Fruit fly (Drosophila melanogaster) whole organism, embryonic: ENCODE results near the gene Chd64.
A peak's percentile ranks its signal among the peaks of the same experiment; 100 is the strongest.

ENCODE experiments used
- Antp ChIP-seq: fragments of 200-800 bp; sonication (Bioruptor generic); optimal IDR thresholded peaks from 3 replicates; lab custom pipeline; 2016; ENCODE audit warnings: missing biosample characterization, missing genetic modification characterization
- Asciz ChIP-seq: fragments of 200-800 bp; sonication (Bioruptor generic); optimal IDR thresholded peaks from 2 replicates; lab custom pipeline; 2017; ENCODE audit warnings: missing biosample characterization, mild to moderate bottlenecking, missing genetic modification characterization, missing genetic modification reagents
- CG10431 ChIP-seq: fragments of 200-800 bp; sonication (Bioruptor generic); optimal IDR thresholded peaks from 3 replicates; lab custom pipeline; 2018; ENCODE audit warnings: missing biosample characterization, mild to moderate bottlenecking, missing genetic modification characterization
- CG10462 ChIP-seq: fragments of 200-800 bp; sonication (Bioruptor generic); optimal IDR thresholded peaks from 2 replicates; lab custom pipeline; 2016; ENCODE audit warnings: missing biosample characterization, missing genetic modification characterization
- CG11398 ChIP-seq: fragments of 200-800 bp; sonication (Bioruptor generic); optimal IDR thresholded peaks from 2 replicates; lab custom pipeline; 2016; ENCODE audit warnings: missing biosample characterization, missing genetic modification characterization
- CG11560 ChIP-seq: fragments of 200-800 bp; sonication (Bioruptor generic); IDR thresholded peaks from 3 replicates; pipeline ENCODE4 v1.3.6; 2022; ENCODE audit warnings: missing biosample characterization, missing genetic modification characterization
- CG11723 ChIP-seq: fragments of 200-800 bp; sonication (Bioruptor generic); optimal IDR thresholded peaks from 2 replicates; lab custom pipeline; 2017; ENCODE audit warnings: missing biosample characterization, mild to moderate bottlenecking, missing genetic modification characterization
- CG12659 ChIP-seq: fragments of 200-800 bp; sonication (Bioruptor generic); optimal IDR thresholded peaks from 3 replicates; lab custom pipeline; 2017; ENCODE audit warnings: mild to moderate bottlenecking, missing biosample characterization, missing genetic modification reagents, missing genetic modification characterization
- CG13123 ChIP-seq: fragments of 200-800 bp; sonication (Bioruptor generic); optimal IDR thresholded peaks from 2 replicates; lab custom pipeline; 2016; ENCODE audit warnings: missing biosample characterization, missing genetic modification characterization
- CG13624 ChIP-seq: fragments of 200-800 bp; sonication (Bioruptor generic); optimal IDR thresholded peaks from 2 replicates; lab custom pipeline; 2016; ENCODE audit warnings: missing biosample characterization, missing genetic modification characterization
- CG13894 ChIP-seq: fragments of 200-800 bp; sonication (Bioruptor generic); optimal IDR thresholded peaks from 3 replicates; lab custom pipeline; 2018; ENCODE audit warnings: missing biosample characterization, mild to moderate bottlenecking, missing genetic modification characterization, moderate library complexity
- CG14050 ChIP-seq: fragments of 200-800 bp; sonication (Bioruptor generic); IDR thresholded peaks from 3 replicates; pipeline ENCODE4 v1.3.6; 2022; ENCODE audit warnings: missing biosample characterization, missing genetic modification characterization
- CG17612 ChIP-seq: fragments of 200-800 bp; sonication (Bioruptor generic); IDR thresholded peaks from 2 replicates; pipeline ENCODE4 v1.3.6; 2022; ENCODE audit warnings: missing biosample characterization, missing genetic modification characterization
- CG2678 ChIP-seq: fragments of 200-800 bp; sonication (Bioruptor generic); optimal IDR thresholded peaks from 3 replicates; lab custom pipeline; 2019; ENCODE audit warnings: missing biosample characterization, mild to moderate bottlenecking, missing genetic modification characterization, moderate library complexity
- CG3838 ChIP-seq: fragments of 200-800 bp; sonication (Bioruptor generic); optimal IDR thresholded peaks from 3 replicates; lab custom pipeline; 2016; ENCODE audit warnings: missing biosample characterization, missing genetic modification characterization
- CG3847 ChIP-seq: fragments of 200-800 bp; sonication (Bioruptor generic); IDR thresholded peaks from 2 replicates; pipeline ENCODE4 v1.3.6; 2022; ENCODE audit warnings: missing biosample characterization, missing genetic modification characterization
- CG4854 ChIP-seq: fragments of 200-800 bp; sonication (Bioruptor generic); optimal IDR thresholded peaks from 2 replicates; lab custom pipeline; 2016; ENCODE audit warnings: missing biosample characterization, missing genetic modification characterization, inconsistent platforms
- CG6175 ChIP-seq: fragments of 200-800 bp; sonication (Bioruptor generic); IDR thresholded peaks from 3 replicates; pipeline ENCODE4 v1.3.6; 2022; ENCODE audit warnings: missing biosample characterization, missing genetic modification characterization
- CG6791 ChIP-seq: fragments of 200-800 bp; sonication (Bioruptor generic); IDR thresholded peaks from 3 replicates; pipeline ENCODE4 v1.3.6; 2022; ENCODE audit warnings: missing biosample characterization, missing genetic modification characterization; ENCODE audit not compliant: partially characterized antibody
- CG7372 ChIP-seq: fragments of 200-800 bp; sonication (Bioruptor generic); IDR thresholded peaks from 2 replicates; pipeline ENCODE4 v1.3.6; 2022; ENCODE audit warnings: missing biosample characterization, missing genetic modification characterization
- CG9797 ChIP-seq: fragments of 200-800 bp; sonication (Bioruptor generic); optimal IDR thresholded peaks from 3 replicates; lab custom pipeline; 2018; ENCODE audit warnings: missing biosample characterization, mild to moderate bottlenecking, missing genetic modification characterization
- Doc3 ChIP-seq: fragments of 200-800 bp; sonication (Bioruptor generic); IDR thresholded peaks from 3 replicates; pipeline ENCODE4 v1.3.6; 2022; ENCODE audit warnings: missing biosample characterization, missing genetic modification characterization; ENCODE audit not compliant: partially characterized antibody
- ERR ChIP-seq: fragments of 200-800 bp; sonication (Bioruptor generic); optimal IDR thresholded peaks from 2 replicates; lab custom pipeline; 2016; ENCODE audit warnings: missing biosample characterization, missing genetic modification characterization
- Elba2 ChIP-seq: fragments of 200-800 bp; sonication (Bioruptor generic); optimal IDR thresholded peaks from 3 replicates; lab custom pipeline; 2016; ENCODE audit warnings: missing biosample characterization, missing genetic modification characterization
- Hr51 ChIP-seq, 2 experiments: fragments of 200-800 bp; sonication (Bioruptor generic); optimal IDR thresholded peaks; 2 replicates in 1 of 2; 3 replicates in 1 of 2; lab custom pipeline; 2016 to 2018; ENCODE audit warnings: missing biosample characterization in 2 of 2, missing genetic modification characterization in 2 of 2, mild to moderate bottlenecking in 1 of 2, moderate library complexity in 1 of 2
- Jarid2 ChIP-seq: fragments of 200-800 bp; sonication (Bioruptor generic); optimal IDR thresholded peaks from 3 replicates; lab custom pipeline; 2017; ENCODE audit warnings: mild to moderate bottlenecking, missing biosample characterization, missing genetic modification reagents, missing genetic modification characterization
- Mad ChIP-seq: fragments of 200-800 bp; sonication (Bioruptor generic); optimal IDR thresholded peaks from 2 replicates; lab custom pipeline; 2016; ENCODE audit warnings: missing biosample characterization, missing genetic modification characterization
- Max ChIP-seq: fragments of 200-800 bp; sonication (Bioruptor generic); optimal IDR thresholded peaks from 2 replicates; lab custom pipeline; 2016; ENCODE audit warnings: missing biosample characterization, mild to moderate bottlenecking, missing genetic modification characterization
- Rx ChIP-seq: fragments of 200-800 bp; sonication (Bioruptor generic); IDR thresholded peaks from 2 replicates; pipeline ENCODE4 v1.3.6; 2022; ENCODE audit warnings: missing biosample characterization, missing genetic modification characterization
- Taf1 ChIP-seq: fragments of 200-800 bp; sonication (Bioruptor generic); IDR thresholded peaks from 2 replicates; pipeline ENCODE4 v1.3.6; 2022; ENCODE audit warnings: missing biosample characterization, missing genetic modification characterization
- ato ChIP-seq: fragments of 200-800 bp; sonication (Bioruptor generic); IDR thresholded peaks from 2 replicates; pipeline ENCODE4 v1.3.6; 2022; ENCODE audit warnings: missing biosample characterization, missing genetic modification characterization; ENCODE audit not compliant: partially characterized antibody
- crc ChIP-seq: fragments of 200-800 bp; sonication (Bioruptor generic); optimal IDR thresholded peaks from 2 replicates; lab custom pipeline; 2016; ENCODE audit warnings: missing biosample characterization, missing genetic modification characterization
- ewg ChIP-seq: fragments of 200-800 bp; sonication (Bioruptor generic); optimal IDR thresholded peaks from 3 replicates; lab custom pipeline; 2017; ENCODE audit warnings: mild to moderate bottlenecking, missing biosample characterization, missing genetic modification reagents, missing genetic modification characterization
- exex ChIP-seq: fragments of 200-800 bp; sonication (Bioruptor generic); optimal IDR thresholded peaks from 4 replicates; lab custom pipeline; 2018; ENCODE audit warnings: missing biosample characterization, mild to moderate bottlenecking, missing genetic modification characterization, moderate library complexity
- fd96Cb ChIP-seq: fragments of 200-800 bp; sonication (Bioruptor generic); optimal IDR thresholded peaks from 2 replicates; lab custom pipeline; 2018; ENCODE audit warnings: missing biosample characterization, mild to moderate bottlenecking, missing genetic modification characterization, moderate library complexity
- hb ChIP-seq: fragments of 200-800 bp; sonication (Bioruptor generic); IDR thresholded peaks from 3 replicates; pipeline ENCODE4 v1.3.6; 2022; ENCODE audit warnings: missing biosample characterization, missing genetic modification characterization; ENCODE audit not compliant: partially characterized antibody
- ind ChIP-seq: fragments of 200-800 bp; sonication (Bioruptor generic); optimal IDR thresholded peaks from 3 replicates; lab custom pipeline; 2016; ENCODE audit warnings: missing biosample characterization, missing genetic modification characterization
- lab ChIP-seq: fragments of 200-800 bp; sonication (Bioruptor generic); optimal IDR thresholded peaks from 3 replicates; lab custom pipeline; 2017; ENCODE audit warnings: missing biosample characterization, missing genetic modification characterization, mild to moderate bottlenecking, moderate library complexity, missing genetic modification reagents
- luna ChIP-seq: fragments of 200-800 bp; sonication (Bioruptor generic); optimal IDR thresholded peaks from 2 replicates; lab custom pipeline; 2016; ENCODE audit warnings: missing biosample characterization, missing genetic modification characterization
- mld ChIP-seq: fragments of 200-800 bp; sonication (Bioruptor generic); IDR thresholded peaks from 3 replicates; pipeline ENCODE4 v1.3.6; 2022; ENCODE audit warnings: missing biosample characterization, missing genetic modification characterization; ENCODE audit not compliant: partially characterized antibody
- nom ChIP-seq: fragments of 200-800 bp; sonication (Bioruptor generic); optimal IDR thresholded peaks from 2 replicates; lab custom pipeline; 2017; ENCODE audit warnings: missing biosample characterization, missing genetic modification characterization, mild to moderate bottlenecking, moderate library complexity, missing genetic modification reagents
- pan ChIP-seq, 4 experiments: fragments of >200 bp in 3 of 4; fragments of 200-800 bp in 1 of 4; sonication (Bioruptor generic) in 1 of 4; optimal IDR thresholded peaks in 3 of 4; IDR thresholded peaks in 1 of 4; 2 replicates each; pipeline versions ENCODE4 v1.3.6 to Lab custom; 2017 to 2022; ENCODE audit warnings: missing biosample characterization in 2 of 4, missing genetic modification characterization in 2 of 4, mixed read lengths in 1 of 4
- pfk ChIP-seq: fragments of 200-800 bp; sonication (Bioruptor generic); optimal IDR thresholded peaks from 2 replicates; lab custom pipeline; 2018; ENCODE audit warnings: missing biosample characterization, mild to moderate bottlenecking, missing genetic modification characterization, moderate library complexity
- salm ChIP-seq: fragments of 200-800 bp; sonication (Bioruptor generic); optimal IDR thresholded peaks from 2 replicates; lab custom pipeline; 2018; ENCODE audit warnings: missing biosample characterization, mild to moderate bottlenecking, missing genetic modification characterization
- shn ChIP-seq: fragments of 200-800 bp; sonication (Bioruptor generic); optimal IDR thresholded peaks from 3 replicates; lab custom pipeline; 2016; ENCODE audit warnings: missing biosample characterization, missing genetic modification characterization
- slou ChIP-seq: fragments of 200-800 bp; sonication (Bioruptor generic); optimal IDR thresholded peaks from 3 replicates; lab custom pipeline; 2016; ENCODE audit warnings: missing biosample characterization, missing genetic modification characterization
- tna ChIP-seq: fragments of 200-800 bp; sonication (Bioruptor generic); IDR thresholded peaks from 2 replicates; pipeline ENCODE4 v1.3.6; 2022; ENCODE audit warnings: missing biosample characterization, missing genetic modification characterization; ENCODE audit not compliant: partially characterized antibody
- vfl ChIP-seq: fragments of 200-800 bp; sonication (Bioruptor generic); optimal IDR thresholded peaks from 2 replicates; lab custom pipeline; 2016; ENCODE audit warnings: missing biosample characterization, missing genetic modification characterization

The Chd64 gene

DNA sequence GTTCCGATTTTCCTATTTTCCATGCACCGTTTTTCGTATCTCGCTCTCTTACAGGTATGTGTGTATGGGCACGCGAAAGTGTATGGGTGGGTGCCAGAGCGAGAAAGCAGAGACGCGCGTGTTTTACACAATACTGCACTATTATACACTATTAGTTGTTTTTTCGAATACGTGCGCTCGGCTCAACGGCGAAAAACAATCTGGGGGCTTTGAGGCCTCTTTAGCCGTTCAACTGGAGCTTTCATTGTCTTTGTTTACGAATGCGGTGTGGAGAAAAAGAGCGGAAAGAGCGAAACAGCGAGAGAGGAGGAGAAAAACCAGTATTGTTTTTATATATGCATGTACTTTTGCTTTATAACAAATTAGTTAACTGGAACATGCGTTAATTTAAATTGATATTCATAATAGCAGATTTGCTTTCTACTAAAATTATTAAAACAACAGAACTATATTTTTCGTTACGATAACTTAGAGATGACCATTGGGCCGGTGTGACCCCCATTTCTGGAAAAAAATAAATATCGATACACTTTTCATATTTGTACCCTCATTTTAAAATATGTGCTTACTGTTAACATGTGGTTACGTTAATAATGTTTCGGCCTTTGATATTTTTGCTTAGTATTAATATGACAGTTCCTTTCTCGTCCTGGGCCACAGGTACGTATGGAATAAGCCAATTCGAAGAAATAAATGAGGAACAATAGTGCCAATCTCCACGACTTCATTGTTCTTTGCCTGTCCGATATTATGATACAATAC is 19.5 kb downstream of the Chd64 start, which contains the start of gene CG14995 (continued):
- TF ChIP-seq CG10431 (GFP tag; lab: Kevin White, UChicago) (no peak), Rx (GFP tag; lab: Robert Waterston, UW) (no peak), slou (GFP tag; lab: Kevin White, UChicago) (no peak), CG13894 (tag; lab: Kevin White, UChicago) (peak; percentile 62), CG3838 (GFP tag; lab: Kevin White, UChicago) (no peak), salm (tag; lab: Kevin White, UChicago) (peak; percentile 21), Max (peak; percentile 12), CG13123 (no peak), Doc3 (GFP tag; lab: Robert Waterston, UW) (peak; percentile 59), Asciz (GFP tag; lab: Kevin White, UChicago) (no peak), pfk (GFP tag; lab: Kevin White, UChicago) (no peak), ewg (GFP tag; lab: Kevin White, UChicago) (no peak), CG3847 (GFP tag; lab: Robert Waterston, UW) (no peak), hb (peak; percentile 25; the same call in 2 of the 3 replicates), Antp (GFP tag; lab: Kevin White, UChicago) (no peak), mld (GFP tag; lab: Robert Waterston, UW) (no peak), nom (peak; percentile 77), ato (GFP tag; lab: Robert Waterston, UW) (peak; percentile 33; the same call in 1 of the 2 replicates), CG17612 (GFP tag; lab: Robert Waterston, UW) (no peak), Hr51 (GFP tag; optimal IDR thresholded peaks at IDR 0.05; lab: Kevin White, UChicago) (no peak), Taf1 (GFP tag; lab: Robert Waterston, UW) (no peak), fd96Cb (no peak), luna (GFP tag; lab: Kevin White, UChicago) (no peak), CG2678 (tag; lab: Kevin White, UChicago) (peak; percentile 33), Elba2 (GFP tag; lab: Kevin White, UChicago) (peak; percentile 84), Jarid2 (GFP tag; lab: Kevin White, UChicago) (peak; percentile 77), ind (GFP tag; lab: Kevin White, UChicago) (no peak), CG6791 (GFP tag; lab: Robert Waterston, UW) (peak; percentile 63; the same call in 2 of the 3 replicates), Mad (GFP tag; lab: Kevin White, UChicago) (no peak), vfl (GFP tag; lab: Kevin White, UChicago) (no peak), CG4854 (GFP tag; lab: Kevin White, UChicago) (no peak), CG12659 (peak; percentile 11), CG11398 (GFP tag; lab: Kevin White, UChicago) (no peak), lab (GFP tag; lab: Kevin White, UChicago) (peak; percentile 67), tna (GFP tag; lab: Robert Waterston, UW) (peak; percentile 42; the same call in 1 of the 2 replicates), crc (GFP tag; lab: Kevin White, UChicago) (no peak), CG6175 (GFP tag; lab: Robert Waterston, UW) (no peak), CG13624 (GFP tag; lab: Kevin White, UChicago) (no peak), CG9797 (GFP tag; lab: Kevin White, UChicago) (no peak), pan (optimal IDR thresholded peaks at IDR 0.05; lab: Kevin White, UChicago) (no peak), pan (GFP tag; optimal IDR thresholded peaks at IDR 0.05 in 1 of 2, IDR thresholded peaks at IDR 0.05 in 1 of 2) (no peak), ERR (no peak), exex (tag; lab: Kevin White, UChicago) (peak; percentile 31), CG14050 (GFP tag; lab: Robert Waterston, UW) (no peak), shn (no peak), CG11560 (tag; lab: Robert Waterston, UW) (no peak), CG11723 (GFP tag; lab: Kevin White, UChicago) (no peak), CG7372 (GFP tag; lab: Robert Waterston, UW) (no peak), CG10462 (GFP tag; lab: Kevin White, UChicago) (no peak)
